Fruit fly (Drosophila melanogaster): ENCODE results near the gene CG15771.

The CG15771 gene

dm6 chrX:5764001-5764892, 8.9 kb downstream of the CG15771 start, which contains the start of the genes MAPk-Ak2 and CG42699 (continued):
- TF ChIP-seq lmd (GFP tag; IDR thresholded peaks at IDR 0.05) (no peak; the same call in 1 of the 2 replicates), crc (GFP tag; optimal IDR thresholded peaks at IDR 0.05) (peak; percentile 71), salm (tag; optimal IDR thresholded peaks at IDR 0.05) (peak; percentile 62), HHEX (GFP tag; optimal IDR thresholded peaks at IDR 0.05) (peak; percentile 87), CG6175 (GFP tag; IDR thresholded peaks at IDR 0.05) (no peak), nmo (GFP tag; optimal IDR thresholded peaks at IDR 0.05) (peak; percentile 46), grn (GFP tag; optimal IDR thresholded peaks at IDR 0.05) (peak; percentile 95), CG12391 (tag; optimal IDR thresholded peaks at IDR 0.05) (peak; percentile 43), BtbVII (GFP tag; optimal IDR thresholded peaks at IDR 0.05) (peak; percentile 83), tx (GFP tag; optimal IDR thresholded peaks at IDR 0.05) (peak; percentile 17), CG13775 (GFP tag; optimal IDR thresholded peaks at IDR 0.05) (peak; percentile 47), CG1024 (GFP tag; IDR thresholded peaks at IDR 0.05) (peak; percentile 53; the same call in 1 of the 2 replicates), CG1602 (GFP tag; optimal IDR thresholded peaks at IDR 0.05) (peak; percentile 56), CG43689 (GFP tag; IDR thresholded peaks at IDR 0.05) (peak; percentile 54), zfh1 (GFP tag; IDR thresholded peaks at IDR 0.05) (peak; percentile 78), run (tag; optimal IDR thresholded peaks at IDR 0.05) (peak; percentile 62), CG31365 (tag; optimal IDR thresholded peaks at IDR 0.05) (peak; percentile 71), E2f1 (GFP tag; IDR thresholded peaks at IDR 0.05) (peak; percentile 48; the same call in 1 of the 2 replicates), CG5245 (GFP tag; optimal IDR thresholded peaks at IDR 0.05) (peak; percentile 67), Hmx (GFP tag; optimal IDR thresholded peaks at IDR 0.05) (no peak), pan (optimal IDR thresholded peaks at IDR 0.05) (no peak), pan (GFP tag; optimal IDR thresholded peaks at IDR 0.05 in 1 of 2, IDR thresholded peaks at IDR 0.05 in 1 of 2) (peak in 1 of 2 experiments; percentile 69), exex (tag; optimal IDR thresholded peaks at IDR 0.05) (peak; percentile 73), CG2129 (GFP tag; IDR thresholded peaks at IDR 0.05; ENCODE audit: partially characterized antibody) (peak; percentile 24; the same call in 1 of the 2 replicates), sr (GFP tag; IDR thresholded peaks at IDR 0.05) (peak; percentile 74), CG34422 (GFP tag; IDR thresholded peaks at IDR 0.05) (peak; percentile 77; the same call in 1 of the 3 replicates), HLH3B (GFP tag; IDR thresholded peaks at IDR 0.05) (peak; percentile 70; the same call in 1 of the 2 replicates), nerfin-2 (GFP tag; IDR thresholded peaks at IDR 0.05; ENCODE audit: partially characterized antibody) (peak; percentile 84), CG31224 (GFP tag; IDR thresholded peaks at IDR 0.05) (no peak), B-H1 (GFP tag; IDR thresholded peaks at IDR 0.05) (peak; percentile 22; the same call in 1 of the 3 replicates), Tbp (GFP tag; optimal IDR thresholded peaks at IDR 0.05) (no peak), MESR4 (GFP tag; optimal IDR thresholded peaks at IDR 0.05) (peak; percentile 76), Fer3 (tag; optimal IDR thresholded peaks at IDR 0.05) (peak; percentile 82), CG11560 (tag; IDR thresholded peaks at IDR 0.05) (peak; percentile 98), slou (GFP tag; optimal IDR thresholded peaks at IDR 0.05) (peak; percentile 50), z (GFP tag; IDR thresholded peaks at IDR 0.05) (peak; percentile 61; the same call in 1 of the 3 replicates), Optix (GFP tag; IDR thresholded peaks at IDR 0.05) (no peak; the same call in 2 of the 3 replicates), CG5180 (GFP tag; optimal IDR thresholded peaks at IDR 0.05) (peak; percentile 78), caup (GFP tag; optimal IDR thresholded peaks at IDR 0.05; ENCODE audit: severe bottlenecking) (peak; percentile 91), CG14667 (GFP tag; IDR thresholded peaks at IDR 0.05) (no peak), eyg (GFP tag; optimal IDR thresholded peaks at IDR 0.05) (peak; percentile 83), emc (GFP tag; optimal IDR thresholded peaks at IDR 0.05) (no peak), ash1 (GFP tag; optimal IDR thresholded peaks at IDR 0.05) (peak; percentile 84), ttk (GFP tag; IDR thresholded peaks at IDR 0.05) (no peak), CG10431 (GFP tag; optimal IDR thresholded peaks at IDR 0.05) (no peak), lbe (GFP tag; optimal IDR thresholded peaks at IDR 0.05) (peak; percentile 68), CG1529 (GFP tag; optimal IDR thresholded peaks at IDR 0.05) (peak; percentile 82), unpg (GFP tag; optimal IDR thresholded peaks at IDR 0.05) (peak; percentile 63)

Measured in whole organism, embryonic.